Fruit fly (Drosophila melanogaster) whole organism, wandering third instar larva: ENCODE data around the gene CG13700.

Source experiments
- Abd-B ChIP-seq: fragments of >200 bp; optimal IDR thresholded peaks from 2 replicates; lab custom pipeline; 2017; ENCODE audit warnings: missing biosample characterization, missing genetic modification characterization
- CG32264 ChIP-seq: fragments of 200-800 bp; sonication (Bioruptor generic); optimal IDR thresholded peaks from 2 replicates; lab custom pipeline; 2016; ENCODE audit warnings: missing biosample characterization, missing genetic modification characterization
- CG9705 ChIP-seq: fragments of 200-800 bp; sonication (Bioruptor generic); optimal IDR thresholded peaks from 2 replicates; lab custom pipeline; 2018; ENCODE audit warnings: missing biosample characterization, mild to moderate bottlenecking, missing genetic modification characterization
- CrebA ChIP-seq: fragments of 200-800 bp; sonication (Bioruptor generic); optimal IDR thresholded peaks from 2 replicates; lab custom pipeline; 2016; ENCODE audit warnings: missing biosample characterization, mild to moderate bottlenecking, missing genetic modification characterization, borderline replicate concordance
- Dfd ChIP-seq: fragments of >200 bp; optimal IDR thresholded peaks from 2 replicates; lab custom pipeline; 2017; ENCODE audit warnings: missing biosample characterization, missing genetic modification characterization
- Dif ChIP-seq: fragments of 200-275, 200-300 bp; sonication (Bioruptor generic); optimal IDR thresholded peaks from 2 replicates; lab custom pipeline; 2018; ENCODE audit warnings: missing biosample characterization, missing genetic modification characterization; ENCODE audit not compliant: partially characterized antibody
- GATAd ChIP-seq: sonication (Bioruptor generic); optimal IDR thresholded peaks from 2 replicates; lab custom pipeline; 2016; ENCODE audit warnings: missing biosample characterization, missing genetic modification characterization
- HLH106 ChIP-seq: fragments of 200-800 bp; optimal IDR thresholded peaks from 3 replicates; lab custom pipeline; 2019; ENCODE audit warnings: missing biosample characterization, mild to moderate bottlenecking, missing genetic modification characterization, moderate library complexity
- Hnf4 ChIP-seq: fragments of 200-800 bp; sonication (Bioruptor generic); optimal IDR thresholded peaks from 2 replicates; lab custom pipeline; 2016; ENCODE audit warnings: missing biosample characterization, mild to moderate bottlenecking, missing genetic modification characterization
- Hr78 ChIP-seq: fragments of >200 bp; optimal IDR thresholded peaks from 2 replicates; lab custom pipeline; 2017; ENCODE audit warnings: missing biosample characterization, missing genetic modification characterization
- Hr83 ChIP-seq: fragments of 200-300 bp; sonication (Bioruptor generic); optimal IDR thresholded peaks from 2 replicates; lab custom pipeline; 2016; ENCODE audit warnings: missing biosample characterization, mild to moderate bottlenecking, missing genetic modification characterization, moderate library complexity; ENCODE audit not compliant: poor library complexity, severe bottlenecking
- Jra ChIP-seq: sonication (Bioruptor generic); optimal IDR thresholded peaks from 2 replicates; lab custom pipeline; 2016; ENCODE audit warnings: missing biosample characterization, missing genetic modification characterization
- Myc ChIP-seq: fragments of >200 bp; optimal IDR thresholded peaks from 2 replicates; lab custom pipeline; 2017
- N ChIP-seq: fragments of >200 bp; optimal IDR thresholded peaks from 2 replicates; lab custom pipeline; 2018; ENCODE audit warnings: missing biosample characterization, missing external identifiers, missing genetic modification characterization
- OdsH ChIP-seq: fragments of 200-800 bp; sonication (Bioruptor generic); optimal IDR thresholded peaks from 2 replicates; lab custom pipeline; 2016; ENCODE audit warnings: missing biosample characterization, mild to moderate bottlenecking, missing genetic modification characterization
- Rel ChIP-seq, 2 experiments: fragments of 200-800 bp; sonication (Bioruptor generic) in 1 of 2; optimal IDR thresholded peaks; 2 replicates in 1 of 2; 3 replicates in 1 of 2; lab custom pipeline; 2016 to 2019; ENCODE audit warnings: mild to moderate bottlenecking in 2 of 2, missing biosample characterization in 2 of 2, missing genetic modification characterization in 2 of 2, moderate library complexity in 1 of 2
- Sp1 ChIP-seq: fragments of 200-800 bp; sonication (Bioruptor generic); optimal IDR thresholded peaks from 3 replicates; lab custom pipeline; 2019; ENCODE audit warnings: missing biosample characterization, mild to moderate bottlenecking, missing genetic modification characterization, moderate library complexity
- Vsx2 ChIP-seq: fragments of 200-300, 225-300 bp; sonication (Bioruptor generic); optimal IDR thresholded peaks from 2 replicates; lab custom pipeline; 2018; ENCODE audit warnings: missing biosample characterization, missing genetic modification characterization; ENCODE audit not compliant: partially characterized antibody
- br ChIP-seq: fragments of 200-800 bp; sonication (Bioruptor generic); optimal IDR thresholded peaks from 2 replicates; lab custom pipeline; 2016; ENCODE audit warnings: missing biosample characterization, missing genetic modification characterization
- brk ChIP-seq: fragments of 200-800 bp; sonication (Bioruptor generic); optimal IDR thresholded peaks from 2 replicates; lab custom pipeline; 2016; ENCODE audit warnings: missing biosample characterization, mild to moderate bottlenecking, missing genetic modification characterization
- dl ChIP-seq, 2 experiments: fragments of 175-275, 200-275 bp in 1 of 2; fragments of 200-275 bp in 1 of 2; sonication (Bioruptor generic); optimal IDR thresholded peaks; lab custom pipeline; 2018; ENCODE audit warnings: mild to moderate bottlenecking in 2 of 2, missing biosample characterization in 2 of 2, missing genetic modification characterization in 2 of 2, moderate library complexity in 2 of 2; ENCODE audit not compliant: partially characterized antibody in 2 of 2, insufficient read depth in 1 of 2
- dmrt93B ChIP-seq: fragments of 200-800 bp; sonication (Bioruptor generic); optimal IDR thresholded peaks from 2 replicates; lab custom pipeline; 2018; ENCODE audit warnings: missing biosample characterization, mild to moderate bottlenecking, missing genetic modification characterization
- dsf ChIP-seq: sonication (Bioruptor generic); optimal IDR thresholded peaks from 2 replicates; lab custom pipeline; 2016; ENCODE audit warnings: missing biosample characterization, missing genetic modification characterization, borderline replicate concordance
- ey ChIP-seq: fragments of 200-800 bp; sonication (Bioruptor generic); optimal IDR thresholded peaks from 2 replicates; lab custom pipeline; 2016; ENCODE audit warnings: missing biosample characterization, missing genetic modification characterization
- foxo ChIP-seq, 2 experiments: fragments of 200-800 bp; sonication (Bioruptor generic); optimal IDR thresholded peaks; 2 replicates in 1 of 2; 3 replicates in 1 of 2; lab custom pipeline; 2016 to 2017; ENCODE audit warnings: missing biosample characterization in 2 of 2, missing genetic modification characterization in 2 of 2
- fru ChIP-seq: fragments of 200-800 bp; sonication (Bioruptor generic); optimal IDR thresholded peaks from 3 replicates; lab custom pipeline; 2016; ENCODE audit warnings: missing biosample characterization, mild to moderate bottlenecking, missing genetic modification characterization
- h ChIP-seq: fragments of 200-800 bp; sonication (Bioruptor generic); optimal IDR thresholded peaks from 3 replicates; lab custom pipeline; 2016; ENCODE audit warnings: missing biosample characterization, mild to moderate bottlenecking, missing genetic modification characterization
- jim ChIP-seq: fragments of 175-275, 200-325 bp; sonication (Bioruptor generic); optimal IDR thresholded peaks from 2 replicates; lab custom pipeline; 2016; ENCODE audit warnings: missing biosample characterization, mild to moderate bottlenecking, missing genetic modification characterization
- lola ChIP-seq: fragments of >200 bp; optimal IDR thresholded peaks from 2 replicates; lab custom pipeline; 2017; ENCODE audit warnings: missing biosample characterization, missing genetic modification characterization
- pan ChIP-seq: fragments of >200 bp; optimal IDR thresholded peaks from 2 replicates; lab custom pipeline; 2017
- psq ChIP-seq: fragments of 200-800 bp; sonication (Bioruptor generic); optimal IDR thresholded peaks from 3 replicates; lab custom pipeline; 2017; ENCODE audit warnings: missing biosample characterization, mild to moderate bottlenecking, missing genetic modification characterization, moderate library complexity
- rgr ChIP-seq: fragments of 200-800 bp; sonication (Bioruptor generic); optimal IDR thresholded peaks from 3 replicates; lab custom pipeline; 2016; ENCODE audit warnings: missing biosample characterization, mild to moderate bottlenecking, missing genetic modification characterization
- sage ChIP-seq: fragments of 200-800 bp; sonication (Bioruptor generic); optimal IDR thresholded peaks from 2 replicates; lab custom pipeline; 2016; ENCODE audit warnings: missing biosample characterization, mild to moderate bottlenecking, missing genetic modification characterization
- sv ChIP-seq: fragments of 200-800 bp; sonication (Bioruptor generic); optimal IDR thresholded peaks from 3 replicates; lab custom pipeline; 2016; ENCODE audit warnings: missing biosample characterization, missing genetic modification characterization
- usp ChIP-seq: fragments of >200 bp; optimal IDR thresholded peaks from 2 replicates; lab custom pipeline; 2017; ENCODE audit warnings: missing biosample characterization, missing genetic modification characterization
- woc ChIP-seq: sonication (Bioruptor generic); optimal IDR thresholded peaks from 2 replicates; lab custom pipeline; 2016; ENCODE audit warnings: missing biosample characterization, mild to moderate bottlenecking, missing genetic modification characterization

CG13700 gene

dm6 chr3L:18301160-18301559 lies at the start of gene CG13700:
Gene CG13700, minus strand, starts transcription at chr3L:18301260.
- no peak for TF ChIP-seq Jra (GFP tag; lab: Kevin White, UChicago)
- no peak for TF ChIP-seq psq (GFP tag; lab: Kevin White, UChicago)
- TF ChIP-seq Myc (lab: Kevin White, UChicago): no peak
- TF ChIP-seq HLH106 (tag; lab: Kevin White, UChicago): no peak
- TF ChIP-seq Hnf4 (GFP tag; lab: Kevin White, UChicago): no peak
- no peak for TF ChIP-seq brk (GFP tag; lab: Kevin White, UChicago)
- TF ChIP-seq Dif (GFP tag; lab: Kevin White, UChicago): no peak
- no peak for TF ChIP-seq pan (lab: Kevin White, UChicago)
- no peak for TF ChIP-seq CG32264 (GFP tag; lab: Kevin White, UChicago)
- no peak for TF ChIP-seq dsf (GFP tag; lab: Kevin White, UChicago)
- TF ChIP-seq h (GFP tag; lab: Kevin White, UChicago): no peak
- no peak for TF ChIP-seq foxo (GFP tag; optimal IDR thresholded peaks at IDR 0.05; lab: Kevin White, UChicago)
- TF ChIP-seq usp: no peak
- TF ChIP-seq Vsx2 (GFP tag; lab: Kevin White, UChicago): no peak
- no peak for TF ChIP-seq rgr (GFP tag; lab: Kevin White, UChicago)

- TF ChIP-seq dmrt93B (GFP tag; lab: Kevin White, UChicago) (no peak), rgr (GFP tag; lab: Kevin White, UChicago) (no peak), lola (no peak), brk (GFP tag; lab: Kevin White, UChicago) (no peak), OdsH (no peak)
These were observed 49.4 kb upstream of the CG13700 start for dm6 chr3L:18350504-18350903.

DNA sequence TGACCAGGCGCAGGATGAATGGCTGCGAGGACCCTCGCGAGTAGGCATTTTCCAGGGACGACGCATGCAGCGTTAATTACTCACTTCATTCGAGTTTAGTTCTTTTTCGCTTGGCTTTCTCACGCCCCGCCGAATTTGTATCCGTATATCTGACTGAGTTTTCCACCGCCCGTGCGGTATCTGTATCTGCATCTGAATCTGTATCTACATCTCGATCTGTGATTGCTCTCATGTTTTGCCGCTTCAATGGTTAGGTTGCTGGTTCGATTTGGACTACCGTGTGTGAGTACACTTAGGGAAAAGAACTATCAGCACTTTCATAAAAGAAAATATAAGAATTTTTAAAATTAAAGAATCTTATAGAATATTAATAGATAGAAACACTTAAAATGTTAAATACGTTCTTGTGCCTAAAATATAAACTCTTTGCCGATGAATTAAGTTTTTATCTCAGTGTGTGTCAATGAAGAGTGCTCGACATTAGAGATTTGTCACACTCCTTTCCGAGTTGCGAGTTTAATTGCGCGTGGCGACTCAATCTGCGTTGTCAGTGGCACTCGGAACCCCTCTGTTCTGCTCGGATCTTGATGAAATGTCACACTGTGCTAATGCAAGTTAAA lies 48.1 kb upstream of the CG13700 start:
- TF ChIP-seq sv (GFP tag; lab: Kevin White, UChicago): no peak
- TF ChIP-seq, all 38 proteins: peak for 0

dm6 chr3L:18348664-18349063 lies 47.6 kb upstream of the CG13700 start:
- TF ChIP-seq HLH106 (tag; lab: Kevin White, UChicago) (no peak), Sp1 (no peak), sv (GFP tag; lab: Kevin White, UChicago) (peak; percentile 57), Hr78 (no peak), Rel (GFP tag; optimal IDR thresholded peaks at IDR 0.05; lab: Kevin White, UChicago) (no peak), Rel (tag; optimal IDR thresholded peaks at IDR 0.05; lab: Kevin White, UChicago) (no peak), brk (GFP tag; lab: Kevin White, UChicago) (no peak), Jra (GFP tag; lab: Kevin White, UChicago) (no peak), fru (peak; percentile 27), dmrt93B (GFP tag; lab: Kevin White, UChicago) (no peak), GATAd (GFP tag; lab: Kevin White, UChicago) (no peak), Myc (lab: Kevin White, UChicago) (no peak), sage (no peak), Abd-B (no peak), woc (GFP tag; lab: Kevin White, UChicago) (no peak), usp (no peak), br (GFP tag; lab: Kevin White, UChicago) (no peak), lola (no peak), foxo (GFP tag; optimal IDR thresholded peaks at IDR 0.05; lab: Kevin White, UChicago) (peak in 1 of 2 experiments; percentile 32), CG32264 (GFP tag; lab: Kevin White, UChicago) (no peak), OdsH (peak; percentile 36), h (GFP tag; lab: Kevin White, UChicago) (peak; percentile 14), pan (lab: Kevin White, UChicago) (no peak), rgr (GFP tag; lab: Kevin White, UChicago) (peak; percentile 32), CrebA (GFP tag; lab: Kevin White, UChicago) (no peak), Hnf4 (GFP tag; lab: Kevin White, UChicago) (no peak), Hr83 (GFP tag; lab: Kevin White, UChicago) (no peak), Dif (GFP tag; lab: Kevin White, UChicago) (no peak), ey (GFP tag; lab: Kevin White, UChicago) (no peak), dl (GFP tag; optimal IDR thresholded peaks at IDR 0.05; lab: Kevin White, UChicago; ENCODE audit: insufficient read depth in 1 of 2, partially characterized antibody in 2 of 2) (no peak), Vsx2 (GFP tag; lab: Kevin White, UChicago) (no peak), jim (GFP tag; lab: Kevin White, UChicago) (no peak), Dfd (GFP tag; lab: Kevin White, UChicago) (no peak), CG9705 (no peak), N (GFP tag; lab: Kevin White, UChicago) (no peak), psq (GFP tag; lab: Kevin White, UChicago) (peak; percentile 26)
- TF ChIP-seq, all 38 proteins: peak for 7
